Fruit fly (Drosophila melanogaster): Measurements from ENCODE around the gene CG6216.

DNA sequence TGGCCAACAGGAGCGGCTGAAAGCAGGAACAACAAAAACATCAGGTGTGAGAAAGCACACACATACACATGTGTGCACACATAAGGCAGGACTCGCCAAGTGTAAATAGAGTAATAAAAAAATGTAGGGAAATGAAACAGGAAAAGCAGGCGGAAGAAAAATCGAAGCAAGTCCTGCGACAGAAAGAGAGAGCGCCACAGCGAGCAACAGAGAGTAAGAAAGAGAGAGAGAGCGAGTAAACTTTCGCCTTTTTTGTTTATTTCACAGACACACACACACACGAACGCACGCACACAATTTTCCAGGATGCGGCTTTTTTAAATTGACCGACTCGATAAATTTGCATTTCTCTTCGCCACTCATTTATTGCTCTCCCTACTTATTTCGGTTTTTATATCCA lies 46.3 kb upstream of the CG6216 start:
- TF ChIP-seq psq (optimal IDR thresholded peaks at IDR 0.05) (no peak), EcR (GFP tag; optimal IDR thresholded peaks at IDR 0.05) (no peak), usp (GFP tag; optimal IDR thresholded peaks at IDR 0.05) (no peak)
